Worm (Caenorhabditis elegans) whole organism, L1 larva: ENCODE measurements around the gene sru-18.

ENCODE experiments used
- C04F5.9 ChIP-seq: sonication (generic microtip); optimal IDR thresholded peaks from 2 replicates; lab custom pipeline; 2016; ENCODE audit warnings: missing genetic modification characterization, missing compliant biosample characterization
- C16A3.4 ChIP-seq: fragments of 150-350 bp; optimal IDR thresholded peaks from 2 replicates; lab custom pipeline; 2014; ENCODE audit warnings: missing biosample characterization, missing genetic modification characterization
- C34B4.2 ChIP-seq: sonication (generic microtip); optimal IDR thresholded peaks from 2 replicates; lab custom pipeline; 2017; ENCODE audit warnings: mild to moderate bottlenecking, missing genetic modification characterization, missing compliant biosample characterization
- Y116A8C.19 ChIP-seq: sonication (generic microtip); optimal IDR thresholded peaks from 2 replicates; lab custom pipeline; 2016; ENCODE audit warnings: missing compliant biosample characterization, missing genetic modification characterization, borderline replicate concordance
- aha-1 ChIP-seq: fragments of 150-350 bp; optimal IDR thresholded peaks from 2 replicates; lab custom pipeline; 2014; ENCODE audit warnings: missing biosample characterization, missing genetic modification characterization
- alr-1 ChIP-seq: fragments of 200-800 bp; sonication (Bioruptor generic); optimal IDR thresholded peaks from 2 replicates; lab custom pipeline; 2018; ENCODE audit warnings: borderline replicate concordance, mild to moderate bottlenecking, missing genetic modification characterization, missing compliant biosample characterization
- aly-2 ChIP-seq: fragments of 150-350 bp; optimal IDR thresholded peaks from 2 replicates; lab custom pipeline; 2014; ENCODE audit warnings: missing biosample characterization, missing genetic modification characterization
- blmp-1 ChIP-seq: fragments of 150-350 bp; optimal IDR thresholded peaks from 2 replicates; lab custom pipeline; 2014; ENCODE audit warnings: missing biosample characterization, missing genetic modification characterization
- ceh-88 ChIP-seq: fragments of 200-800 bp; sonication (Bioruptor generic); IDR thresholded peaks from 2 replicates; pipeline ENCODE4 v1.3.6; 2022; ENCODE audit warnings: missing genetic modification characterization, missing compliant biosample characterization
- ceh-90 ChIP-seq: sonication (generic microtip); optimal IDR thresholded peaks from 2 replicates; lab custom pipeline; 2016; ENCODE audit warnings: missing genetic modification characterization, missing compliant biosample characterization
- efl-1 ChIP-seq, 4 experiments: fragments of 150-350 bp; optimal IDR thresholded peaks in 3 of 4; peaks in 1 of 4; 1 replicate in 1 of 4; 2 replicates in 3 of 4; lab custom pipeline; 2014; ENCODE audit warnings: missing biosample characterization in 2 of 4, missing genetic modification characterization in 2 of 4, missing genetic modification reagents in 2 of 4
- efl-3 ChIP-seq: fragments of 200-800 bp; sonication (Bioruptor generic); optimal IDR thresholded peaks from 2 replicates; lab custom pipeline; 2018; ENCODE audit warnings: mild to moderate bottlenecking, missing genetic modification characterization, missing compliant biosample characterization
- egl-13 ChIP-seq: sonication (generic microtip); optimal IDR thresholded peaks from 2 replicates; lab custom pipeline; 2016; ENCODE audit warnings: missing genotype, missing genetic modification reagents, missing genetic modification characterization, missing compliant biosample characterization
- elt-2 ChIP-seq: sonication (generic microtip); optimal IDR thresholded peaks from 2 replicates; lab custom pipeline; 2016; ENCODE audit warnings: missing genetic modification characterization, mild to moderate bottlenecking, inconsistent platforms, missing compliant biosample characterization, missing genetic modification reagents
- ets-5 ChIP-seq: fragments of 200-800 bp; sonication (Bioruptor generic); IDR thresholded peaks from 2 replicates; pipeline ENCODE4 v1.3.6; 2022; ENCODE audit warnings: missing genetic modification characterization, missing compliant biosample characterization
- fkh-10 ChIP-seq: sonication (generic microtip); optimal IDR thresholded peaks from 2 replicates; lab custom pipeline; 2017; ENCODE audit warnings: missing biosample characterization, missing genetic modification reagents, missing genetic modification characterization
- fkh-4 ChIP-seq: sonication (generic microtip); optimal IDR thresholded peaks from 2 replicates; lab custom pipeline; 2016; ENCODE audit warnings: missing compliant biosample characterization, missing genetic modification characterization, borderline replicate concordance
- fos-1 ChIP-seq: fragments of 150-350 bp; optimal IDR thresholded peaks from 2 replicates; lab custom pipeline; 2014; ENCODE audit warnings: missing biosample characterization, missing genetic modification characterization
- hlh-17 ChIP-seq: fragments of 200-800 bp; sonication (Bioruptor generic); optimal IDR thresholded peaks from 2 replicates; lab custom pipeline; 2018; ENCODE audit warnings: missing genetic modification characterization, mild to moderate bottlenecking, missing compliant biosample characterization, moderate library complexity, borderline replicate concordance
- hpl-2 ChIP-seq: fragments of 150-350 bp; optimal IDR thresholded peaks from 2 replicates; lab custom pipeline; 2014; ENCODE audit warnings: missing biosample characterization, missing genetic modification reagents, missing genetic modification characterization
- irx-1 ChIP-seq: sonication (generic microtip); optimal IDR thresholded peaks from 2 replicates; lab custom pipeline; 2016; ENCODE audit warnings: missing genetic modification characterization, missing compliant biosample characterization
- isw-1 ChIP-seq: fragments of 200-800 bp; sonication (Bioruptor generic); IDR thresholded peaks from 2 replicates; pipeline ENCODE4 v1.3.6; 2022; ENCODE audit warnings: missing genetic modification characterization, missing compliant biosample characterization
- lin-13 ChIP-seq: fragments of 150-350 bp; optimal IDR thresholded peaks from 2 replicates; lab custom pipeline; 2014; ENCODE audit warnings: missing biosample characterization, missing genetic modification reagents, missing genetic modification characterization
- lin-15B ChIP-seq: fragments of 150-350 bp; sonication (generic microtip); optimal IDR thresholded peaks from 3 replicates; lab custom pipeline; 2014; ENCODE audit warnings: missing biosample characterization, missing genetic modification characterization
- lin-35 ChIP-seq, 2 experiments: fragments of 150-350 bp; optimal IDR thresholded peaks; 2 replicates each; lab custom pipeline; 2014; ENCODE audit warnings: missing biosample characterization in 2 of 2, missing genetic modification characterization in 2 of 2, missing genetic modification reagents in 2 of 2
- lsy-2 ChIP-seq, 2 experiments: fragments of 150-350 bp; optimal IDR thresholded peaks; 2 replicates each; lab custom pipeline; 2014; ENCODE audit warnings: missing biosample characterization in 2 of 2, missing genetic modification characterization in 2 of 2
- mab-9 ChIP-seq: fragments of 200-800 bp; sonication (Bioruptor generic); IDR thresholded peaks from 2 replicates; pipeline ENCODE4 v1.3.6; 2022; ENCODE audit warnings: missing genetic modification reagents, missing genetic modification characterization, missing compliant biosample characterization
- mdl-1 ChIP-seq, 2 experiments: fragments of 150-350 bp; optimal IDR thresholded peaks; 2 replicates each; lab custom pipeline; 2014 to 2017; ENCODE audit warnings: missing biosample characterization in 2 of 2, missing genetic modification characterization in 2 of 2, inconsistent platforms in 1 of 2
- mep-1 ChIP-seq: fragments of 150-350 bp; optimal IDR thresholded peaks from 2 replicates; lab custom pipeline; 2014; ENCODE audit warnings: missing biosample characterization, missing genetic modification characterization
- nhr-11 ChIP-seq: fragments of 150-350 bp; optimal IDR thresholded peaks from 2 replicates; lab custom pipeline; 2014; ENCODE audit warnings: missing biosample characterization, missing genetic modification characterization
- nhr-20 ChIP-seq: sonication (generic microtip); optimal IDR thresholded peaks from 2 replicates; lab custom pipeline; 2016; ENCODE audit warnings: mild to moderate bottlenecking, missing genetic modification characterization, missing compliant biosample characterization
- nhr-237 ChIP-seq: fragments of 150-350 bp; optimal IDR thresholded peaks from 2 replicates; lab custom pipeline; 2014; ENCODE audit warnings: missing biosample characterization, missing genetic modification characterization
- nhr-28 ChIP-seq: fragments of 150-350 bp; optimal IDR thresholded peaks from 2 replicates; lab custom pipeline; 2014; ENCODE audit warnings: missing biosample characterization, missing genetic modification characterization
- nhr-47 ChIP-seq: sonication (generic microtip); optimal IDR thresholded peaks from 2 replicates; lab custom pipeline; 2016; ENCODE audit warnings: mild to moderate bottlenecking, missing genetic modification characterization, moderate library complexity, missing compliant biosample characterization
- nhr-71 ChIP-seq: sonication (generic microtip); optimal IDR thresholded peaks from 2 replicates; lab custom pipeline; 2016; ENCODE audit warnings: mild to moderate bottlenecking, missing genetic modification characterization, moderate library complexity, missing compliant biosample characterization
- nhr-76 ChIP-seq: sonication (generic microtip); optimal IDR thresholded peaks from 2 replicates; lab custom pipeline; 2017; ENCODE audit warnings: missing biosample characterization, missing genetic modification characterization
- nhr-77 ChIP-seq: fragments of 150-350 bp; optimal IDR thresholded peaks from 2 replicates; lab custom pipeline; 2014; ENCODE audit warnings: missing biosample characterization, missing genetic modification characterization
- nhr-84 ChIP-seq: sonication (generic microtip); optimal IDR thresholded peaks from 2 replicates; lab custom pipeline; 2017; ENCODE audit warnings: missing biosample characterization, missing genetic modification characterization
- nhr-85 ChIP-seq: sonication (generic microtip); peaks from one replicate; lab custom pipeline; 2016; ENCODE audit warnings: missing genetic modification characterization, inconsistent platforms, missing compliant biosample characterization
- nhr-90 ChIP-seq: sonication (generic microtip); optimal IDR thresholded peaks from 2 replicates; lab custom pipeline; 2016; ENCODE audit warnings: mild to moderate bottlenecking, missing genetic modification characterization, missing compliant biosample characterization; ENCODE audit not compliant: poor library complexity
- rnt-1 ChIP-seq: sonication (generic microtip); optimal IDR thresholded peaks from 2 replicates; lab custom pipeline; 2016; ENCODE audit warnings: mild to moderate bottlenecking, missing genetic modification characterization, moderate library complexity, missing compliant biosample characterization
- skn-1 ChIP-seq: fragments of 150-350 bp; optimal IDR thresholded peaks from 2 replicates; lab custom pipeline; 2014; ENCODE audit warnings: missing biosample characterization, missing genetic modification characterization
- snpc-4 ChIP-seq: fragments of 150-350 bp; optimal IDR thresholded peaks from 2 replicates; lab custom pipeline; 2014; ENCODE audit warnings: missing biosample characterization, missing genetic modification characterization
- snu-23 ChIP-seq: sonication (generic microtip); optimal IDR thresholded peaks from 2 replicates; lab custom pipeline; 2016; ENCODE audit warnings: missing genetic modification characterization, missing compliant biosample characterization
- sox-4 ChIP-seq: sonication (generic microtip); optimal IDR thresholded peaks from 2 replicates; lab custom pipeline; 2016; ENCODE audit warnings: missing genetic modification characterization, missing compliant biosample characterization
- sptf-1 ChIP-seq: fragments of 150-350 bp; optimal IDR thresholded peaks from 2 replicates; lab custom pipeline; 2014; ENCODE audit warnings: missing biosample characterization, missing genetic modification characterization
- tlp-1 ChIP-seq: fragments of 150-350 bp; optimal IDR thresholded peaks from 2 replicates; lab custom pipeline; 2014; ENCODE audit warnings: missing biosample characterization, missing genetic modification characterization
- unc-30 ChIP-seq: sonication (generic microtip); optimal IDR thresholded peaks from 2 replicates; lab custom pipeline; 2017; ENCODE audit warnings: missing biosample characterization, missing genetic modification characterization
- unc-62 ChIP-seq: fragments of 150-350 bp; optimal IDR thresholded peaks from 2 replicates; lab custom pipeline; 2014; ENCODE audit warnings: missing biosample characterization, missing genetic modification reagents, missing genetic modification characterization
- unc-86 ChIP-seq: sonication (generic microtip); optimal IDR thresholded peaks from 2 replicates; lab custom pipeline; 2016; ENCODE audit warnings: missing genetic modification characterization, missing compliant biosample characterization
- vab-15 ChIP-seq: sonication (generic microtip); optimal IDR thresholded peaks from 2 replicates; lab custom pipeline; 2017; ENCODE audit warnings: missing genotype, mild to moderate bottlenecking, missing genetic modification characterization, missing compliant biosample characterization
- xbp-1 ChIP-seq: sonication (generic microtip); optimal IDR thresholded peaks from 2 replicates; lab custom pipeline; 2016; ENCODE audit warnings: missing genetic modification characterization, missing compliant biosample characterization
- ztf-11 ChIP-seq, 2 experiments: sonication (generic microtip); optimal IDR thresholded peaks; 2 replicates each; lab custom pipeline; 2016 to 2017; ENCODE audit warnings: missing genetic modification characterization in 2 of 2, missing biosample characterization in 1 of 2, missing compliant biosample characterization in 1 of 2
- ztf-4 ChIP-seq: fragments of 150-350 bp; optimal IDR thresholded peaks from 2 replicates; lab custom pipeline; 2014; ENCODE audit warnings: missing biosample characterization, missing genetic modification characterization

The sru-18 gene

ce11 chrIV:12527217-12527616 lies 25.2 kb downstream of the sru-18 start, which contains the start of gene F53B2.8:
TSS of gene F53B2.8 (minus strand) at chrIV:12527396.
- TF ChIP-seq nhr-47 (tag; lab: Kevin White, UChicago): no peak
- peak; percentile 59 for TF ChIP-seq nhr-20 (tag; lab: Kevin White, UChicago)
- no peak for TF ChIP-seq aly-2 (tag; lab: Kevin White, UChicago)
- TF ChIP-seq C16A3.4 (tag; lab: Kevin White, UChicago): no peak
- TF ChIP-seq nhr-76 (tag; lab: Kevin White, UChicago): no peak
- TF ChIP-seq isw-1: 0 out of 2 replicates have a peak, but pooled peaks have one; percentile 3
- TF ChIP-seq skn-1: peak; percentile 63
- TF ChIP-seq irx-1 (tag; lab: Kevin White, UChicago): no peak
- TF ChIP-seq nhr-90 (tag; lab: Kevin White, UChicago): peak; percentile 7
- no peak for TF ChIP-seq fos-1 (tag; lab: Kevin White, UChicago)
- no peak for TF ChIP-seq egl-13 (tag; lab: Kevin White, UChicago)
- no peak for TF ChIP-seq ztf-11 (tag; optimal IDR thresholded peaks at IDR 0.05; lab: Kevin White, UChicago)
- no peak for TF ChIP-seq aha-1 (tag; lab: Kevin White, UChicago)
- TF ChIP-seq unc-62 (GFP tag; lab: Kevin White, UChicago): no peak
- no peak for TF ChIP-seq C04F5.9 (tag; lab: Kevin White, UChicago)
- peak; percentile 50 for TF ChIP-seq nhr-71
- TF ChIP-seq nhr-85 (tag; lab: Kevin White, UChicago): no peak
- TF ChIP-seq lin-13 (GFP tag; lab: Kevin White, UChicago): no peak
- no peak for TF ChIP-seq sox-4 (tag; lab: Kevin White, UChicago)
- TF ChIP-seq hpl-2 (GFP tag; lab: Kevin White, UChicago): peak; percentile 71
- no peak for TF ChIP-seq mdl-1 (tag; optimal IDR thresholded peaks at IDR 0.05; lab: Kevin White, UChicago)
- TF ChIP-seq hlh-17 (GFP tag; lab: Kevin White, UChicago): no peak
- no peak for TF ChIP-seq efl-3 (GFP tag; lab: Kevin White, UChicago)
- TF ChIP-seq blmp-1 (tag; lab: Kevin White, UChicago): no peak
- no peak for TF ChIP-seq nhr-84 (tag; lab: Kevin White, UChicago)
- TF ChIP-seq sptf-1: no peak
- TF ChIP-seq Y116A8C.19 (tag; lab: Kevin White, UChicago): no peak
- peak; percentile 21 for TF ChIP-seq snpc-4 (tag; lab: Kevin White, UChicago)
- peak; percentile 39 for TF ChIP-seq snu-23 (GFP tag; lab: Kevin White, UChicago)
- TF ChIP-seq nhr-11 (tag; lab: Kevin White, UChicago): no peak
- TF ChIP-seq unc-86 (tag; lab: Kevin White, UChicago): no peak
- no peak for TF ChIP-seq ceh-90 (tag; lab: Kevin White, UChicago)
- TF ChIP-seq lin-35 (GFP tag; optimal IDR thresholded peaks at IDR 0.05; lab: Kevin White, UChicago): peak in 1 of 2 experiments; percentile 59
- no peak for TF ChIP-seq ets-5 (GFP tag; lab: Robert Waterston, UW)
- TF ChIP-seq rnt-1 (tag; lab: Kevin White, UChicago): no peak
- no peak for TF ChIP-seq ceh-88 (GFP tag; lab: Robert Waterston, UW)
- TF ChIP-seq alr-1: no peak
- TF ChIP-seq nhr-77: no peak
- TF ChIP-seq fkh-4 (tag; lab: Kevin White, UChicago): no peak
- TF ChIP-seq ztf-4 (tag; lab: Kevin White, UChicago): no peak
- no peak for TF ChIP-seq tlp-1 (tag; lab: Kevin White, UChicago)
- TF ChIP-seq efl-1 (optimal IDR thresholded peaks at IDR 0.05; lab: Kevin White, UChicago): peak in 1 of 2 experiments; percentile 38
- peak; percentile 28 to 94 for TF ChIP-seq efl-1 (GFP tag; optimal IDR thresholded peaks at IDR 0.05 in 1 of 2; lab: Kevin White, UChicago)
- TF ChIP-seq lsy-2 (tag; optimal IDR thresholded peaks at IDR 0.05; lab: Kevin White, UChicago): peak in 1 of 2 experiments; percentile 3
- no peak for TF ChIP-seq vab-15 (tag; lab: Kevin White, UChicago)
- TF ChIP-seq fkh-10 (GFP tag; lab: Kevin White, UChicago): no peak
- TF ChIP-seq elt-2 (tag; lab: Kevin White, UChicago): peak; percentile 84
- no peak for TF ChIP-seq lin-15B
- TF ChIP-seq mep-1 (tag; lab: Kevin White, UChicago): no peak
- TF ChIP-seq C34B4.2: no peak
- no peak for TF ChIP-seq mab-9 (GFP tag; lab: Robert Waterston, UW)
- no peak for TF ChIP-seq nhr-237 (tag; lab: Kevin White, UChicago)
- no peak for TF ChIP-seq unc-30
- TF ChIP-seq nhr-28 (tag; lab: Kevin White, UChicago): no peak
- no peak for TF ChIP-seq xbp-1 (tag; lab: Kevin White, UChicago)
